Worm (Caenorhabditis elegans) whole organism, early embryonic: ENCODE measurements around the gene B0454.8.

Source experiments
- B0310.2 ChIP-seq: sonication (generic microtip); optimal IDR thresholded peaks from 2 replicates; lab custom pipeline; 2016; ENCODE audit warnings: mild to moderate bottlenecking, missing genetic modification characterization, missing compliant biosample characterization
- F13C5.2 ChIP-seq: sonication (generic microtip); optimal IDR thresholded peaks from 2 replicates; lab custom pipeline; 2017; ENCODE audit warnings: mild to moderate bottlenecking, missing genetic modification characterization, inconsistent platforms, missing compliant biosample characterization
- aly-1 ChIP-seq: sonication (generic microtip); optimal IDR thresholded peaks from 2 replicates; lab custom pipeline; 2016; ENCODE audit warnings: missing genetic modification characterization, missing compliant biosample characterization
- ama-1 ChIP-seq: fragments of 150-350 bp; optimal IDR thresholded peaks from 2 replicates; lab custom pipeline; 2014
- ceh-13 ChIP-seq: fragments of 200-800 bp; sonication (Bioruptor generic); optimal IDR thresholded peaks from 2 replicates; lab custom pipeline; 2018; ENCODE audit warnings: mild to moderate bottlenecking, missing genetic modification characterization, missing compliant biosample characterization
- ceh-36 ChIP-seq: sonication (generic microtip); optimal IDR thresholded peaks from 2 replicates; lab custom pipeline; 2016; ENCODE audit warnings: missing genetic modification characterization, inconsistent platforms, missing compliant biosample characterization
- ets-7 ChIP-seq: sonication (generic microtip); optimal IDR thresholded peaks from 2 replicates; lab custom pipeline; 2016; ENCODE audit warnings: missing genotype, missing genetic modification characterization, missing compliant biosample characterization
- flt-1 ChIP-seq: fragments of 200-800 bp; sonication (Bioruptor generic); IDR thresholded peaks from 2 replicates; pipeline ENCODE4 v1.3.6; 2022; ENCODE audit warnings: missing genetic modification characterization, missing compliant biosample characterization
- hmbx-1 ChIP-seq: sonication (generic microtip); optimal IDR thresholded peaks from 2 replicates; lab custom pipeline; 2016; ENCODE audit warnings: mild to moderate bottlenecking, missing genetic modification characterization, missing compliant biosample characterization
- hmg-4 ChIP-seq: fragments of 200-800 bp; sonication (Bioruptor generic); optimal IDR thresholded peaks from 2 replicates; lab custom pipeline; 2018; ENCODE audit warnings: mild to moderate bottlenecking, missing genetic modification characterization, missing compliant biosample characterization
- hnd-1 ChIP-seq: sonication (generic microtip); optimal IDR thresholded peaks from 2 replicates; lab custom pipeline; 2016; ENCODE audit warnings: missing genetic modification characterization, missing compliant biosample characterization
- pes-1 ChIP-seq: fragments of 200-800 bp; sonication (Bioruptor generic); IDR thresholded peaks from 2 replicates; pipeline ENCODE4 v1.3.6; 2022; ENCODE audit warnings: missing genetic modification reagents, missing genetic modification characterization, missing compliant biosample characterization
- scrt-1 ChIP-seq: fragments of 200-800 bp; sonication (Bioruptor generic); IDR thresholded peaks from 2 replicates; pipeline ENCODE4 v1.3.6; 2022; ENCODE audit warnings: missing genetic modification characterization, missing compliant biosample characterization
- sea-1 ChIP-seq: fragments of 200-800 bp; sonication (Bioruptor generic); conservative IDR thresholded peaks from 2 replicates; pipeline ENCODE4 v1.3.6; 2022; ENCODE audit warnings: missing genetic modification characterization, missing compliant biosample characterization
- tbx-11 ChIP-seq: fragments of 200-800 bp; sonication (Bioruptor generic); IDR thresholded peaks from 2 replicates; pipeline ENCODE4 v1.3.6; 2022; ENCODE audit warnings: missing genetic modification characterization, missing compliant biosample characterization
- tbx-37 ChIP-seq: fragments of 200-800 bp; sonication (Bioruptor generic); conservative IDR thresholded peaks from 2 replicates; pipeline ENCODE4 v1.3.6; 2022; ENCODE audit warnings: missing genetic modification reagents, missing genetic modification characterization, missing compliant biosample characterization
- tra-4 ChIP-seq: sonication (generic microtip); optimal IDR thresholded peaks from 2 replicates; lab custom pipeline; 2017; ENCODE audit warnings: missing genetic modification characterization, missing compliant biosample characterization

Gene B0454.8

ce11 chrII:3068646-3069045 is 25.4 kb upstream of the B0454.8 start:
- TF ChIP-seq flt-1 (GFP tag; lab: Robert Waterston, UW): no peak
- TF ChIP-seq ets-7 (tag; lab: Kevin White, UChicago): no peak
- TF ChIP-seq pes-1 (GFP tag; lab: Robert Waterston, UW): no peak
- TF ChIP-seq F13C5.2 (tag; lab: Kevin White, UChicago): no peak
- TF ChIP-seq ama-1 (lab: Kevin White, UChicago): no peak
- no peak for TF ChIP-seq aly-1 (tag; lab: Kevin White, UChicago)
- TF ChIP-seq B0310.2 (tag; lab: Kevin White, UChicago): no peak

ce11 chrII:3067896-3068295 is 24.6 kb upstream of the B0454.8 start:
- no peak for TF ChIP-seq F13C5.2 (tag; lab: Kevin White, UChicago)
- no peak for TF ChIP-seq aly-1 (tag; lab: Kevin White, UChicago)
- no peak for TF ChIP-seq scrt-1 (GFP tag; lab: Robert Waterston, UW)
- no peak for TF ChIP-seq tbx-37
- TF ChIP-seq ceh-36 (tag; lab: Kevin White, UChicago): no peak
- no peak for TF ChIP-seq tra-4 (tag; lab: Kevin White, UChicago)
- no peak for TF ChIP-seq ceh-13 (GFP tag; lab: Kevin White, UChicago)
- TF ChIP-seq tbx-11 (GFP tag; lab: Robert Waterston, UW): no peak
- TF ChIP-seq hmbx-1 (tag; lab: Kevin White, UChicago): no peak
- no peak for TF ChIP-seq flt-1 (GFP tag; lab: Robert Waterston, UW)
- TF ChIP-seq hmg-4: no peak
- no peak for TF ChIP-seq hnd-1 (tag; lab: Kevin White, UChicago)
- TF ChIP-seq pes-1 (GFP tag; lab: Robert Waterston, UW): no peak
- TF ChIP-seq sea-1 (GFP tag; lab: Robert Waterston, UW): no peak
- TF ChIP-seq ets-7 (tag; lab: Kevin White, UChicago): no peak
- no peak for TF ChIP-seq B0310.2 (tag; lab: Kevin White, UChicago)

- TF ChIP-seq pes-1 (GFP tag; lab: Robert Waterston, UW) (no peak), flt-1 (GFP tag; lab: Robert Waterston, UW) (no peak), tbx-11 (GFP tag; lab: Robert Waterston, UW) (no peak), ama-1 (lab: Kevin White, UChicago) (no peak), tbx-37 (no peak), tra-4 (tag; lab: Kevin White, UChicago) (no peak), ceh-36 (tag; lab: Kevin White, UChicago) (no peak), ceh-13 (GFP tag; lab: Kevin White, UChicago) (no peak), hnd-1 (tag; lab: Kevin White, UChicago) (no peak), ets-7 (tag; lab: Kevin White, UChicago) (no peak)
Observed at ce11 chrII:3067447-3067846, 24.2 kb upstream of the B0454.8 start.

ce11 chrII:3066401-3066800 is 23.1 kb upstream of the B0454.8 start:
- TF ChIP-seq tbx-11 (GFP tag; lab: Robert Waterston, UW) (no peak), F13C5.2 (tag; lab: Kevin White, UChicago) (no peak), hmbx-1 (tag; lab: Kevin White, UChicago) (no peak), tbx-37 (no peak), ama-1 (lab: Kevin White, UChicago) (no peak), pes-1 (GFP tag; lab: Robert Waterston, UW) (no peak), aly-1 (tag; lab: Kevin White, UChicago) (no peak), B0310.2 (tag; lab: Kevin White, UChicago) (no peak), scrt-1 (GFP tag; lab: Robert Waterston, UW) (no peak), hnd-1 (tag; lab: Kevin White, UChicago) (no peak), tra-4 (tag; lab: Kevin White, UChicago) (no peak), ceh-13 (GFP tag; lab: Kevin White, UChicago) (no peak), sea-1 (GFP tag; lab: Robert Waterston, UW) (no peak), ets-7 (tag; lab: Kevin White, UChicago) (no peak), hmg-4 (no peak), flt-1 (GFP tag; lab: Robert Waterston, UW) (no peak)

- no peak for TF ChIP-seq ceh-13 (GFP tag; lab: Kevin White, UChicago)
- TF ChIP-seq ets-7 (tag; lab: Kevin White, UChicago): no peak
- no peak for TF ChIP-seq ama-1 (lab: Kevin White, UChicago)
- no peak for TF ChIP-seq flt-1 (GFP tag; lab: Robert Waterston, UW)
Observed at ce11 chrII:3065086-3065485, 21.8 kb upstream of the B0454.8 start.

- TF ChIP-seq tra-4 (tag; lab: Kevin White, UChicago) (no peak), pes-1 (GFP tag; lab: Robert Waterston, UW) (no peak), hmg-4 (no peak)
Observed at ce11 chrII:3064631-3065030, 21.4 kb upstream of the B0454.8 start.

- TF ChIP-seq hnd-1 (tag; lab: Kevin White, UChicago) (no peak), F13C5.2 (tag; lab: Kevin White, UChicago) (no peak), hmbx-1 (tag; lab: Kevin White, UChicago) (no peak), ets-7 (tag; lab: Kevin White, UChicago) (no peak), tra-4 (tag; lab: Kevin White, UChicago) (no peak), aly-1 (tag; lab: Kevin White, UChicago) (no peak), flt-1 (GFP tag; lab: Robert Waterston, UW) (no peak), scrt-1 (GFP tag; lab: Robert Waterston, UW) (no peak)
Observed at ce11 chrII:3063984-3064383, 20.7 kb upstream of the B0454.8 start.

ce11 chrII:3063366-3063765 is 20.1 kb upstream of the B0454.8 start:
- TF ChIP-seq ama-1 (lab: Kevin White, UChicago) (no peak), pes-1 (GFP tag; lab: Robert Waterston, UW) (no peak), ceh-36 (tag; lab: Kevin White, UChicago) (no peak), aly-1 (tag; lab: Kevin White, UChicago) (no peak), F13C5.2 (tag; lab: Kevin White, UChicago) (no peak)
